Fruit fly (Drosophila melanogaster): Measurements from ENCODE around the gene stet.
A peak's percentile ranks its signal among the peaks of the same experiment; 100 is the strongest.

Gene stet

DNA sequence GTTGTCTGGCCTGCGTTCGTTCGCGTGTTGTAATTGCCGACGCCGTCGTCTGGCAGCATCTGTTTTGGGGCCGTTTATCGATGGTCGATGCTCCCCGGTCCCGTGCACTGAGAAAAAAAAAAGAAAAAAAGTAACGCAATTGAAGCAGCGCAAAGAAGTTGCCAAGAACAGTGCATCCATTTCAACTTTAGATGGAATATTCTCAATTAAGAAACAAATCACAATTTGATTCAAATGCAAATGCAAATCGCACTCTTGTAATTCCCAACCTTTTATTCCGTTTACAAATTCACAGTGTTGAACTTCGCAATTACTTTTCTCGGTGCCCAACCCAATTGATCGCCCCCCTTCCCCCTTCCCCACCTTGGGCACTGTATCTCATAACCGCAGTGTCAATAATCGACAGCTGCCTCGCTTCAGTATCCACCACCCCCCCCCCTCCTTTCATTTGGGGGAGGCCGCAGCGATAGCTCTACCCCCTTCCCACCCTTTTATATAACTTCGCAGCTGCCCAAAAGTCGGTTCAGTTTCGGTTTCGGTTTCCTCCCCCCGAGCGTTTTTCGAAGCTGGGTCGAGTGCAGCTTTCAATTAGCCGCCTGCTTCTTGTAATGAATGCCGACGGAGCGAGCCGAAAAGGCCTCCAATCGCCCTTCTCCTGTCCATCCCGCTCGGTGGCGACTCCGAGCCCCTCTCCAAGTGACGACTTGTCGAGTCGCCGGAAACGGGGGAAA is 31.2 kb downstream of the stet start:
- TF ChIP-seq CG11762 (GFP tag; optimal IDR thresholded peaks at IDR 0.05; ENCODE audit: insufficient read depth) (no peak), Hr38 (GFP tag; optimal IDR thresholded peaks at IDR 0.05) (no peak), CG6163 (GFP tag; IDR thresholded peaks at IDR 0.05) (peak; percentile 56), Sox102F (GFP tag; optimal IDR thresholded peaks at IDR 0.05) (peak; percentile 65), CG3919 (GFP tag; optimal IDR thresholded peaks at IDR 0.05) (peak; percentile 32), cyc (GFP tag; optimal IDR thresholded peaks at IDR 0.05) (peak; percentile 75), salr (GFP tag; optimal IDR thresholded peaks at IDR 0.05) (no peak), CG32006 (GFP tag; optimal IDR thresholded peaks at IDR 0.05) (no peak), Eip75B (GFP tag; optimal IDR thresholded peaks at IDR 0.05) (peak; percentile 49), CG8632 (GFP tag; optimal IDR thresholded peaks at IDR 0.05) (peak; percentile 24), Lpt (GFP tag; optimal IDR thresholded peaks at IDR 0.05) (no peak), Ets21C (GFP tag; optimal IDR thresholded peaks at IDR 0.05) (peak; percentile 43), Hr4 (GFP tag; optimal IDR thresholded peaks at IDR 0.05) (no peak), CG9139 (GFP tag; optimal IDR thresholded peaks at IDR 0.05) (no peak), pdm3 (GFP tag; optimal IDR thresholded peaks at IDR 0.05) (peak; percentile 32), achi (GFP tag; optimal IDR thresholded peaks at IDR 0.05) (peak; percentile 21), spab (GFP tag; optimal IDR thresholded peaks at IDR 0.05) (no peak), fkh (GFP tag; optimal IDR thresholded peaks at IDR 0.05) (no peak), CG4318 (GFP tag; optimal IDR thresholded peaks at IDR 0.05) (no peak), Eip93F (GFP tag; optimal IDR thresholded peaks at IDR 0.05) (no peak), esn (GFP tag; optimal IDR thresholded peaks at IDR 0.05) (peak; percentile 66), CG31627 (GFP tag; optimal IDR thresholded peaks at IDR 0.05) (peak; percentile 71), acj6 (GFP tag; optimal IDR thresholded peaks at IDR 0.05) (peak; percentile 36), Ets96B (tag; optimal IDR thresholded peaks at IDR 0.05) (no peak), CG10669 (GFP tag; optimal IDR thresholded peaks at IDR 0.05) (no peak), Blimp-1 (GFP tag; optimal IDR thresholded peaks at IDR 0.05) (no peak), ss (GFP tag; optimal IDR thresholded peaks at IDR 0.05) (no peak), Sox14 (GFP tag; optimal IDR thresholded peaks at IDR 0.05) (peak; percentile 22), Hr39 (GFP tag; optimal IDR thresholded peaks at IDR 0.05) (peak; percentile 63), CG11294 (GFP tag; IDR thresholded peaks at IDR 0.05) (no peak), OdsH (GFP tag; optimal IDR thresholded peaks at IDR 0.05) (peak; percentile 15), topi (GFP tag; optimal IDR thresholded peaks at IDR 0.05) (peak; percentile 64), svp (GFP tag) (peak; percentile 87), Met (GFP tag; optimal IDR thresholded peaks at IDR 0.05) (peak; percentile 74), CG6792 (GFP tag; optimal IDR thresholded peaks at IDR 0.05) (peak; percentile 56), Sox15 (GFP tag; optimal IDR thresholded peaks at IDR 0.05) (peak; percentile 44), CG1621 (tag; optimal IDR thresholded peaks at IDR 0.05) (no peak), CG16779 (tag; optimal IDR thresholded peaks at IDR 0.05) (no peak), CG6854 (GFP tag; optimal IDR thresholded peaks at IDR 0.05) (no peak), CG15336 (GFP tag; IDR thresholded peaks at IDR 0.05) (no peak), vri (GFP tag; optimal IDR thresholded peaks at IDR 0.05) (peak; percentile 34), CG7368 (GFP tag; optimal IDR thresholded peaks at IDR 0.05) (no peak), Gug (GFP tag; IDR thresholded peaks at IDR 0.05) (no peak), fd59A (GFP tag; optimal IDR thresholded peaks at IDR 0.05) (no peak), CG10631 (GFP tag; optimal IDR thresholded peaks at IDR 0.05) (no peak), fd85E (GFP tag; optimal IDR thresholded peaks at IDR 0.05) (peak; percentile 44), eg (GFP tag; IDR thresholded peaks at IDR 0.05) (no peak), CG8319 (GFP tag; optimal IDR thresholded peaks at IDR 0.05) (peak; percentile 48), Eip78C (GFP tag) (peak; percentile 75), CG6808 (GFP tag; optimal IDR thresholded peaks at IDR 0.05) (no peak), net (GFP tag; optimal IDR thresholded peaks at IDR 0.05) (no peak), CG11902 (GFP tag; optimal IDR thresholded peaks at IDR 0.05) (peak; percentile 62)
